Fruit fly (Drosophila melanogaster) whole organism, wandering third instar larva: ENCODE data around the gene Nrg.

ENCODE experiments used
- Abd-B ChIP-seq: fragments of >200 bp; optimal IDR thresholded peaks from 2 replicates; lab custom pipeline; 2017; ENCODE audit warnings: missing biosample characterization, missing genetic modification characterization
- HLH106 ChIP-seq: fragments of 200-800 bp; optimal IDR thresholded peaks from 3 replicates; lab custom pipeline; 2019; ENCODE audit warnings: missing biosample characterization, mild to moderate bottlenecking, missing genetic modification characterization, moderate library complexity
- ey ChIP-seq: fragments of 200-800 bp; sonication (Bioruptor generic); optimal IDR thresholded peaks from 2 replicates; lab custom pipeline; 2016; ENCODE audit warnings: missing biosample characterization, missing genetic modification characterization
- pan ChIP-seq: fragments of >200 bp; optimal IDR thresholded peaks from 2 replicates; lab custom pipeline; 2017

DNA sequence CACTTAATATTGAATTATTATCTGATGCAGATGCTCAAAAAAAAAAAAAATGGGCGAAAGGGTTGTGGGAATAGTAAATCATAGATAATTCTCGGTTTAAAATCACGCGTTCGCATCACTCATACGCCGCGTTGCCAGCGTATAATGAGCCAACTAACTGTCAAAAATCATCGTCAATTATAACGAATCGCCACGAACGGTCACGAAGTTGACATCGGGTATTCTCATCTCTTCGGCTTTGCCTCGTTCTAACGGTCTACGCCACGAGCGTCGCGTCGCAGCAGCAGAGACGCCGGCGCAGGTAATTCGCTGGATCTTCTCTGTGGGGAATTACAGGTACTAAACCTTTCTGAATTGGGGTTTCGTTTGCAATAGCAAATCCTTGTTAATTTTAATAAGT, 15.8 kb upstream of the Nrg start:
- TF ChIP-seq pan (lab: Kevin White, UChicago) (no peak), HLH106 (no peak), ey (GFP tag; lab: Kevin White, UChicago) (no peak), Abd-B (GFP tag; lab: Kevin White, UChicago) (no peak)
